Fruit fly (Drosophila melanogaster) Kc167 (cell line): ENCODE data around the gene Etfb.

Experiments
- Myc ChIP-seq: fragments of >200 bp; optimal IDR thresholded peaks from 2 replicates; lab custom pipeline; 2017; ENCODE audit warnings: missing external identifiers
- Sin3A ChIP-seq: fragments of >200 bp; optimal IDR thresholded peaks from 2 replicates; lab custom pipeline; 2018; ENCODE audit warnings: missing external identifiers
- h ChIP-seq: fragments of >200 bp; optimal IDR thresholded peaks from 3 replicates; lab custom pipeline; 2018; ENCODE audit warnings: missing external identifiers
- insv ChIP-seq: fragments of >200 bp; optimal IDR thresholded peaks from 3 replicates; lab custom pipeline; 2018; ENCODE audit warnings: missing external identifiers
- psq ChIP-seq: fragments of >200 bp; optimal IDR thresholded peaks from 2 replicates; lab custom pipeline; 2017; ENCODE audit warnings: missing external identifiers
- ttk ChIP-seq: sonication (Bioruptor generic); optimal IDR thresholded peaks from 2 replicates; lab custom pipeline; 2017; ENCODE audit warnings: missing external identifiers

Etfb gene

DNA sequence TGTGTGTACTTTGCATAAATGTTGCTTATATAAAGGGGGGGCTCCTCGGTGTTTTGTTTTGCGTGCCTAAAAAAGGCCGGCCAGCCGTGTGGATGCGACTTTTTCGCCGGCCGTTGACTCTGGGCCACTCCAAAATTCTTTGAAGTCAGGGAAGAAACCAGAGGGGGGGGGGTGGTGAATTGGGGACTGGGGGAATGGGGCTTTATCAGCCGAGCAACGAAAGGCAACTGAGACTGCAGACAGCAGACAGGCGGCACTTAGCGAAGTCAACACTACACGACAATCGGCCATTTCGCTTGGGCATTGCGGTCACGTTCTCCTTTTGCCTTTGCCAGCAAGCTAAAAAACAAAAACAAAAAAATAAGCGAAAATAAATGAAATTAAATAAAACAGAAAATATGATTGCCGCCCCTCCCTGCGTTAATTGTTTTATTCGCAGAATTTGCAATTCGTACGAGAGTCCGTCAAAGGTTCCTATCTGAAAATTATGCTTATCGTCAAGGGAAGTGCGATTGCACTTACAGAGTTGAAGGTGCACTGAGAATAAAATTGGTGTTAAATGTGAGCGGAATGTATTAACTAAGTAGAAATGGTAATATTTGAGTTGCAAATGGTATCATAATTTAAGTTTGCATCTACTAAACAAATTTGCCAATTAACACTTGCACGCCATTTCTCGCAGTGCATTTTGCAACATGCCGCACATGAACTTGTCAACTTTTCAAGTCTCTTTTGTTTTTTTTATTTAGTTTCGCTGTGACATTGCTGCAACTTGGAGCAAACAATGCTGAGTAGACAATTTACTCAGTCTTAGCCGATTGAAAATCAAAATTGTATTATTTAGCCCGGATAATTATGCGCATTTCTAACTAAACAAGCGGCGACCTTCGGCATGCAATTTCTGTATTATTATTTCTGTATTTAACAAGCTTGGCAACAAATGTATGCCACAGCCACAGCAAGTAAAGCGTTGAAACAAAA lies 16.4 kb downstream of the Etfb start:
- TF ChIP-seq Sin3A (lab: Kevin White, UChicago) (no peak), h (lab: Kevin White, UChicago) (no peak), psq (lab: Kevin White, UChicago) (no peak), Myc (lab: Kevin White, UChicago) (no peak), insv (lab: Kevin White, UChicago) (no peak), ttk (lab: Kevin White, UChicago) (no peak)

DNA sequence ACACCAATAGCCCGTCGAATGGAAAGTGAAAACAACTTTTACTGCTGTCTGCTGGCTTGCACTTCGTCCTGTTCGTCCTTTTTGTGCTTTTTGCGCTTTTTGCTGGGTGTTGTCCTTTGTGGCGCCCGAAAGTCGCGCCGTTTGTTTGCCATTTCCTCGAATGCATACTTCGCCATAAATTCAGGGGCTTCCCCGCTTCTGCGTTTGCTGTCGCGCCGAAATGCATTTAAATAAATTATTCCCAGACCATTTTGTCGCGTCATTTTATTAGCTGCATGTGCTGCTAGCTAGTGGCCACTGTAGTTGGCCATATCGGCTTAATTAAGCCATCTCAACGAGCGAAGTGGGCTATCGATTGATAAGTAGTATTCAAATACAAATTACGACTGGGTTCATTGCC lies 17.5 kb downstream of the Etfb start:
- TF ChIP-seq psq (lab: Kevin White, UChicago), result no peak
- TF ChIP-seq insv (lab: Kevin White, UChicago), result no peak
- TF ChIP-seq h (lab: Kevin White, UChicago), result no peak
- TF ChIP-seq ttk (lab: Kevin White, UChicago), result no peak
- TF ChIP-seq Myc (lab: Kevin White, UChicago), result no peak
- TF ChIP-seq Sin3A (lab: Kevin White, UChicago), result no peak

DNA sequence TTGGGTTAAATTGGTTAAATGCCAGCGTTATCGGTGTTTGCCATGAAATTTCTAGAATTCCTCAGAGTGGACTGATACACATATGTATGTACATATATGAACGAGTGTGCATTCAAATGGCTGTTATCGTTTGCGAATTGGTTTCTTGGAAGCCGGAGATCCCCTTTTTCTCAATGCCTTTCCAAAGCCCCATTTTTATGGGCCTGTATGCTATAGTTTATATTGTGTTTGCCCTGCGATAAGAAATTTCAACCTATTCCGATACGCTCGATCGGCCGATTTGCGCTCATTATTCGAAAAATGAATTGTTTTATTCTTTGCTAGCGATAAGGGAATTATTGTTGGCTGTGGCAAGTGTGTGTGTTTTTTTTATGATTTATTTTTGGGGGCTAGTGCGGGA lies 19.5 kb downstream of the Etfb start:
- no peak for TF ChIP-seq Myc (lab: Kevin White, UChicago)

DNA sequence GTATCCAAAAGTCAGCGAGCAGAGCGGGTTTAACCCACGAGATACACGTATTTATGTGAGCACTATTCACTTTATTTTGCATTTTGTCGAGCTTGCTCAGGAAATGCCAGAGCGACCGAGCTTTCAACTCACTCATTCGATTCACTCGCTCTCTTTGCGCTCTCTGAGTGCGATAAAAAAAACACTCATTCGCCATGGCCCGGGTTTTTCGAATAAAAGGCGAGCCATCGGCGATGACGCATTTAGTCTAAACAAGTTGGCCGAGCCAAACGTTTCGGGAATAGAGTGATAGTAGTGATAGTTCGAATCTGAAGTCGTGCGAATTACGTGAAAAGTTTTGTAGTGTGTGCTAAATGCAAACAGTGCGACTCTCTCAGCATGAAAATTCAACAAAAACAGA lies 20.4 kb downstream of the Etfb start:
- TF ChIP-seq Myc (lab: Kevin White, UChicago) (no peak), insv (lab: Kevin White, UChicago) (no peak)

DNA sequence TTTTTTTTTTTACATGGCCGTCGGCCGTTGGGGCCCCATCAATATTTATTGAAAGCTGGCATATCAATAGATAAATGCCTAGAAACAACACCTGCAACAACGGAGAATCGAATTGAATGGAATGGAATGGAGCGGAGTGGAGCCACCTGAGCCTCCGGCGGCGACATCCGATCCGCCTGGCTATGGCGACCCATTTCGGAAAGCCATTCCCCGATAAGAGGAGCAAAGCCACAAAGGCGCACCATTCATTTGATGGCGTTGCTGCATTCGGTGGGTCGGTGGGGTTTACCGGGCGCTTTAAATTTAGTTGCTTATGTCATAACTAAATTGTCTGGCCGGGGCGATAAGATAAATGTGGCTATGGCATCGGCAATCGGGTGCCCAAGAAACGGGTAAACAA lies 20.9 kb downstream of the Etfb start:
- TF ChIP-seq Myc (lab: Kevin White, UChicago) (no peak), insv (lab: Kevin White, UChicago) (no peak), Sin3A (lab: Kevin White, UChicago) (no peak)

DNA sequence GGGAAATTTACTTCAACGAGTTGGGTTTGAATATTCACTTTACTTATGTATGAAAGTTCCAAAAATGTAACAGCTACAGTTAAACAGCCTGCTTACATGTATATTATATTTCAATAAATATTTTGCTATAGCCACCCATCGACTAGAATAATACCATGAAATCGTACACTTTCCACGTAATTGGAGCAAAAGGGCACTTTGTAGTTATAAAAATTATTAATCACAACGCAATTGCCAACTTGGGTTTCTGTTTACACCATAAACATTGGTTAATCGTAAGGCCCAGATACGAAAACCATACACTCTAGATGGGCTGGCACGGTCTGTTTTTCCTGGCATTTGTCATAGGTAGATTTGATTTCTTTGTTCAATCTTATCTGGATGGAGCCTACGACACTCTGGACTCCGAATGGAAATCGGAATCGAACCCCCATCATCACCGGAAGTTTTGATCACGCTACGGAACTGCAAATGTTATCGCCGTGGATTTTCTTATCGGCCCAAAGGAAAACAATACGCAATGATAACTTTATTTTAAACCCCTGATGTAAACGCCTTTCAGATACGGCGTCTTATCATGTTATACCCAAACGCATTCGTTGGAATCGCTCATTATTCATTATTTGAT lies 22.2 kb downstream of the Etfb start, which contains the start of gene fig:
Gene fig (minus strand): TSS at position 51 of the 628 bp plus-strand sequence.
- TF ChIP-seq Myc (lab: Kevin White, UChicago) (no peak), psq (lab: Kevin White, UChicago) (no peak), insv (lab: Kevin White, UChicago) (no peak), Sin3A (lab: Kevin White, UChicago) (no peak), h (lab: Kevin White, UChicago) (no peak), ttk (lab: Kevin White, UChicago) (no peak)

DNA sequence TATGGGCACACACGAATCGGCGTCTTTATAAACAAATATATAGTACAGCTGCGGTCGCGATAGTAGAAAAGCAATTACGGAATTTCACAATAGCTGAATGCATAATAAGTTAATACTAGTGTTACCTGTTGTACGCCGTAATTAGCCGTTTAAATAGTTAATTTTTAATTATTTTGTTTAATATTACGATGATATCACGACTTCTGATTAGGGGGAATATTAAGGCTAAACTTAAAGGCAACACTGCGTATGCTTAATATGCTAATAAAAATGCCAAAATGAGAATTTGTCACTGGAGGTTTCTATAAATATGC lies 23.8 kb downstream of the Etfb start:
- no peak for TF ChIP-seq ttk (lab: Kevin White, UChicago)
- no peak for TF ChIP-seq insv (lab: Kevin White, UChicago)
- no peak for TF ChIP-seq Myc (lab: Kevin White, UChicago)
- TF ChIP-seq h (lab: Kevin White, UChicago), result no peak
- no peak for TF ChIP-seq psq (lab: Kevin White, UChicago)
- no peak for TF ChIP-seq Sin3A (lab: Kevin White, UChicago)

DNA sequence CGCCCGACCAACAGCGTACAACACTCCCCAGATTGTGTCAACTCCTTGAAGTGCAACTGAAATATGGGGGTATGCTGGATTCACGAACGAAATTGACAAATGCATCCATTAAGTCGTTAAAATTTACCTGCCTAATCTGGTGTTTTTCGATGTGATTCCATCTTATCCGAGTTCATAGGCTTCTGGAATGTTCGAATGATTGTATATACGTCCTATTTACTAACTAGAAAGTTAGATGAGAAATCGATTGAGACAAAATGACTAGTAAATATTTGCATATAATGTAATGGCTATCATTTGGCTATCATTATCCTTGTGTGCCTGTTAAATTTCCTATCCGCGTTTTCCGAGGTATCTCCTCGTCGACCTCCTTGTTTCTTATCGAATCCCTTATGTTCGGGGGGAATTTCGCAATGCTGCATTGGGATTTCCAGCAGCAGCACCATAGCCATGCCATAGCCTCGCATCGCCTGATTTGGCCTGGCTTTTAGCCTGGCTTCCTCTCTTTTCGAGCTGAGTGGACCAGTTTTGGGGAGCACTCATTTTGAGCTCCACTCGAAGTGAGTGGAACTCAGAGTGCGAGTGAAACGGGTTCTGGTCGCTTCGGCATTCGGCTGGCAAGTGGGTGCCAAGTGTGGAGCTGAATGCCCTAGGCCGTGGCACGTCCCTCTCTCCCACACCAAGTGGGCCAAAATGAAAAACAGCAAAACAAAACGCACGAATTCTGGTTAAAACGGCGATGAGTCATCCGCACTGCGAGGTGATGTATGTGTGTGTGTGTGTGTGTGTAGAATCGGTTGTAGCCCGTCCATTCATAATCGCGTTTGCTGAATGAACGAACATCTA lies 24.4 kb downstream of the Etfb start:
- TF ChIP-seq ttk (lab: Kevin White, UChicago) (no peak), insv (lab: Kevin White, UChicago) (no peak), Myc (lab: Kevin White, UChicago) (no peak), Sin3A (lab: Kevin White, UChicago) (no peak), h (lab: Kevin White, UChicago) (no peak), psq (lab: Kevin White, UChicago) (no peak)

DNA sequence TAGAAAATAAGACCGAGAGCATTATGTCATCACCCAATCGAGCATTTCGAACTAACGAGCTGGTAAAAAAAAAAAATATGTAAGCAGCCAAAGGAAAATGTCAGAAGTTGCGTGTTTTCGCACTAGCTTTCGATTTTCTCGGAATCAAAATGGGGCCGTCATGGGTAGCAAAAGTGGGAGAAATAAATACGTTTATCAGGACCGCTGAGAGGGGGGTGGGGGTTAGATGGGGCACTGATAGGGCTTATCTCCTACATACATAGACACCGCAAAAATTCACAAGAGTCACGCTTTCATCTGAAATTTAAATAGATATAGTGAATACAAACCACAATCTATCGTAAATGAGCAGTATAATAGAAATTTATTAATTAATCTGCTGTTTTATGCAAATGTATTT lies 25.5 kb downstream of the Etfb start:
- TF ChIP-seq Myc (lab: Kevin White, UChicago), result no peak
- no peak for TF ChIP-seq ttk (lab: Kevin White, UChicago)
- no peak for TF ChIP-seq Sin3A (lab: Kevin White, UChicago)
- no peak for TF ChIP-seq psq (lab: Kevin White, UChicago)
- no peak for TF ChIP-seq insv (lab: Kevin White, UChicago)
- TF ChIP-seq h (lab: Kevin White, UChicago), result no peak

DNA sequence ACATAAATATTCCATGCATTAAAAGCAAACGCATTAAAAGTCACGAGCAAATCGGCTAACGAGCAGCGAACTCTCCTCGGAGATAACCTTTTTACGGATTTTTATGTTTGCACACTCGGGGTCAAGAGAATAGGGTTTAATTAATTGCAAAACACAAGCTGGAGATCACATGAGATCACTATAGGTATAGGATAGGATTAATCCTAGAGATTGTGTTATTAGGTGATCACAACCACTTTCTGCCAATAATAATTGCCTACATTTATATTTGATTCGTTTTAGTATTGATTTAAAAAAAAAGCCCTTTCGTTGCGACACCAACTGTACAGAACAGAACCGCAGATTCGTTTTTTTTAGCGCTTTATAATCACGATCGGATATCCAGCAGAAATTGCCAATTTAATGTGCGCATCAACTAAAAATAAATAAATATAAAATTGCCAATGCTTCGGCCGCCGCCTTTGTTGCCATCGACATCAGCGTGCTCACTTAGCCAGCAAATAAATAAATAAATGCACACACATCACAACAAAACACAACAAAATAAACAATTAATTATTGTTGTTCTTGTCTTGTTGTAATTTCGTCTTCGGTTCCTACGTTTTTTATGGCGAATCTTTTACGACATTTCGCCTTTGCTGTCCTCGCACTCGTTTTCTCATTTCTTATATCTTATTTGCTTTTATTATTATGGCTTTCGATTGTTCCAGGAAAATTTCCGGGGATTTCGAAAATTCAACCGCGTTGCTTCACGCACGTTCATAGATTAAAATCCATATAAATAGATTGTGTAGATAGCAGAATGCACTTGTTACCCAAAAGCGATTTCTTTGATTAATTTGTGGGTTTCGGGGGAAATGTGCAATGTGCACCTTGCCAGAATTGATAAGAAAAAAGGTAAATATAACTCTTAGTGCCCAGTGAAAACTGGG lies 26.7 kb downstream of the Etfb start:
- TF ChIP-seq Myc (lab: Kevin White, UChicago) (no peak), ttk (lab: Kevin White, UChicago) (no peak), psq (lab: Kevin White, UChicago) (no peak), h (lab: Kevin White, UChicago) (no peak), insv (lab: Kevin White, UChicago) (no peak)
